Worm (Caenorhabditis elegans) whole organism, early embryonic: Measurements from ENCODE around the gene srh-190.

ENCODE experiments used
- ceh-36 ChIP-seq: sonication (generic microtip); optimal IDR thresholded peaks from 2 replicates; lab custom pipeline; 2016; ENCODE audit warnings: missing genetic modification characterization, inconsistent platforms, missing compliant biosample characterization
- tbx-11 ChIP-seq: fragments of 200-800 bp; sonication (Bioruptor generic); IDR thresholded peaks from 2 replicates; pipeline ENCODE4 v1.3.6; 2022; ENCODE audit warnings: missing genetic modification characterization, missing compliant biosample characterization

- TF ChIP-seq ceh-36 (no peak), tbx-11 (GFP tag; lab: Robert Waterston, UW) (no peak)
Observed at ce11 chrV:3857778-3858177, 45.1 kb upstream of the srh-190 start, which contains the start of gene nhr-188.
